Fruit fly (Drosophila melanogaster) whole organism, embryonic: Measurements from ENCODE around the gene CG10165.

Experiments
- Ada2b ChIP-seq: fragments of 200-800 bp; sonication (Bioruptor generic); IDR thresholded peaks from 2 replicates; pipeline ENCODE4 v1.3.6; 2022; ENCODE audit warnings: missing biosample characterization, missing genetic modification characterization
- B-H1 ChIP-seq: fragments of 200-800 bp; sonication (Bioruptor generic); IDR thresholded peaks from 3 replicates; pipeline ENCODE4 v1.3.6; 2022; ENCODE audit warnings: missing biosample characterization, missing genetic modification characterization
- CG12744 ChIP-seq: fragments of 200-800 bp; sonication (Bioruptor generic); optimal IDR thresholded peaks from 2 replicates; lab custom pipeline; 2016; ENCODE audit warnings: missing biosample characterization, missing genetic modification characterization
- CG12769 ChIP-seq: fragments of 200-800 bp; sonication (Bioruptor generic); optimal IDR thresholded peaks from 2 replicates; lab custom pipeline; 2019; ENCODE audit warnings: missing biosample characterization, mild to moderate bottlenecking, missing genetic modification characterization, moderate library complexity
- CG14050 ChIP-seq: fragments of 200-800 bp; sonication (Bioruptor generic); IDR thresholded peaks from 3 replicates; pipeline ENCODE4 v1.3.6; 2022; ENCODE audit warnings: missing biosample characterization, missing genetic modification characterization
- CG14441 ChIP-seq: fragments of 200-800 bp; sonication (Bioruptor generic); IDR thresholded peaks from 2 replicates; pipeline ENCODE4 v1.3.6; 2022; ENCODE audit warnings: missing biosample characterization, missing genetic modification characterization
- CG14667 ChIP-seq: fragments of 200-800 bp; sonication (Bioruptor generic); IDR thresholded peaks from 2 replicates; pipeline ENCODE4 v1.3.6; 2022; ENCODE audit warnings: missing biosample characterization, missing genetic modification characterization
- CG14710 ChIP-seq: fragments of 200-800 bp; sonication (Bioruptor generic); optimal IDR thresholded peaks from 3 replicates; lab custom pipeline; 2019; ENCODE audit warnings: missing biosample characterization, mild to moderate bottlenecking, missing genetic modification characterization, moderate library complexity
- CG15011 ChIP-seq: fragments of 200-800 bp; sonication (Bioruptor generic); optimal IDR thresholded peaks from 3 replicates; lab custom pipeline; 2018; ENCODE audit warnings: missing biosample characterization, mild to moderate bottlenecking, missing genetic modification characterization
- CG15073 ChIP-seq: fragments of 200-800 bp; sonication (Bioruptor generic); optimal IDR thresholded peaks from 2 replicates; lab custom pipeline; 2016; ENCODE audit warnings: missing biosample characterization, missing genetic modification characterization
- CG1603 ChIP-seq: fragments of 200-800 bp; sonication (Bioruptor generic); optimal IDR thresholded peaks from 2 replicates; lab custom pipeline; 2019; ENCODE audit warnings: missing biosample characterization, mild to moderate bottlenecking, missing genetic modification characterization, moderate library complexity
- CG17328 ChIP-seq: fragments of 200-800 bp; sonication (Bioruptor generic); IDR thresholded peaks from 2 replicates; pipeline ENCODE4 v1.3.6; 2022; ENCODE audit warnings: missing biosample characterization, missing genetic modification characterization
- CG17361 ChIP-seq: fragments of 200-800 bp; sonication (Bioruptor generic); IDR thresholded peaks from 3 replicates; pipeline ENCODE4 v1.3.6; 2022; ENCODE audit warnings: missing biosample characterization, missing genetic modification characterization
- CG17612 ChIP-seq: fragments of 200-800 bp; sonication (Bioruptor generic); IDR thresholded peaks from 2 replicates; pipeline ENCODE4 v1.3.6; 2022; ENCODE audit warnings: missing biosample characterization, missing genetic modification characterization
- CG2129 ChIP-seq: fragments of 200-800 bp; sonication (Bioruptor generic); IDR thresholded peaks from 2 replicates; pipeline ENCODE4 v1.3.6; 2022; ENCODE audit warnings: missing biosample characterization, missing genetic modification characterization; ENCODE audit not compliant: partially characterized antibody
- CG32767 ChIP-seq: fragments of 200-800 bp; sonication (Bioruptor generic); IDR thresholded peaks from 2 replicates; pipeline ENCODE4 v1.3.6; 2022; ENCODE audit warnings: missing biosample characterization, missing genetic modification characterization
- CG34376 ChIP-seq: fragments of 200-800 bp; sonication (Bioruptor generic); optimal IDR thresholded peaks from 2 replicates; lab custom pipeline; 2018; ENCODE audit warnings: missing biosample characterization, mild to moderate bottlenecking, missing genetic modification characterization
- CG34422 ChIP-seq: fragments of 200-800 bp; sonication (Bioruptor generic); IDR thresholded peaks from 3 replicates; pipeline ENCODE4 v1.3.6; 2022; ENCODE audit warnings: missing biosample characterization, missing genetic modification characterization
- CG4617 ChIP-seq: fragments of 200-800 bp; sonication (Bioruptor generic); optimal IDR thresholded peaks from 3 replicates; lab custom pipeline; 2016; ENCODE audit warnings: missing biosample characterization, missing genetic modification characterization, borderline replicate concordance
- CG6765 ChIP-seq: fragments of 200-800 bp; sonication (Bioruptor generic); optimal IDR thresholded peaks from 3 replicates; lab custom pipeline; 2017; ENCODE audit warnings: missing biosample characterization, mild to moderate bottlenecking, missing genetic modification characterization
- CG7745 ChIP-seq: fragments of 200-800 bp; sonication (Bioruptor generic); optimal IDR thresholded peaks from 2 replicates; lab custom pipeline; 2018; ENCODE audit warnings: missing biosample characterization, mild to moderate bottlenecking, missing genetic modification characterization, moderate library complexity
- CG7928 ChIP-seq: fragments of 200-800 bp; sonication (Bioruptor generic); optimal IDR thresholded peaks from 2 replicates; lab custom pipeline; 2017; ENCODE audit warnings: missing biosample characterization, mild to moderate bottlenecking, missing genetic modification characterization
- CG9876 ChIP-seq: fragments of 200-800 bp; sonication (Bioruptor generic); optimal IDR thresholded peaks from 2 replicates; lab custom pipeline; 2016; ENCODE audit warnings: missing biosample characterization, missing genetic modification characterization
- CTCF ChIP-seq: fragments of 200-800 bp; sonication (Bioruptor generic); optimal IDR thresholded peaks from 2 replicates; lab custom pipeline; 2017; ENCODE audit warnings: missing biosample characterization, mild to moderate bottlenecking, missing genetic modification characterization, moderate library complexity
- CoRest ChIP-seq: fragments of 200-800 bp; sonication (Bioruptor generic); optimal IDR thresholded peaks from 3 replicates; lab custom pipeline; 2018; ENCODE audit warnings: missing biosample characterization, mild to moderate bottlenecking, missing genetic modification characterization, moderate library complexity
- Deaf1 ChIP-seq: fragments of 200-800 bp; optimal IDR thresholded peaks from 3 replicates; lab custom pipeline; 2019; ENCODE audit warnings: missing biosample characterization, mild to moderate bottlenecking, missing genetic modification characterization, moderate library complexity
- HLHmδ ChIP-seq: fragments of 200-800 bp; sonication (Bioruptor generic); optimal IDR thresholded peaks from 2 replicates; lab custom pipeline; 2018; ENCODE audit warnings: missing biosample characterization, mild to moderate bottlenecking, missing genetic modification characterization, moderate library complexity
- HmgD ChIP-seq: fragments of 200-800 bp; sonication (Bioruptor generic); optimal IDR thresholded peaks from 3 replicates; lab custom pipeline; 2016; ENCODE audit warnings: missing biosample characterization, missing genetic modification characterization
- HmgZ ChIP-seq: fragments of 200-800 bp; sonication (Bioruptor generic); optimal IDR thresholded peaks from 2 replicates; lab custom pipeline; 2018; ENCODE audit warnings: missing biosample characterization, mild to moderate bottlenecking, missing genetic modification characterization
- MTF-1 ChIP-seq: fragments of 200-800 bp; sonication (Bioruptor generic); optimal IDR thresholded peaks from 2 replicates; lab custom pipeline; 2018; ENCODE audit warnings: missing biosample characterization, mild to moderate bottlenecking, missing genetic modification characterization, borderline replicate concordance
- Nf-YA ChIP-seq: fragments of 200-800 bp; sonication (Bioruptor generic); IDR thresholded peaks from 2 replicates; pipeline ENCODE4 v1.3.6; 2022; ENCODE audit warnings: missing biosample characterization, missing genetic modification characterization
- Nf-YB ChIP-seq: fragments of 200-800 bp; sonication (Bioruptor generic); optimal IDR thresholded peaks from 3 replicates; lab custom pipeline; 2019; ENCODE audit warnings: missing biosample characterization, mild to moderate bottlenecking, missing genetic modification characterization, moderate library complexity
- Six4 ChIP-seq: fragments of 200-800 bp; sonication (Bioruptor generic); optimal IDR thresholded peaks from 2 replicates; lab custom pipeline; 2016; ENCODE audit warnings: missing biosample characterization, missing genetic modification characterization
- Spps ChIP-seq: fragments of 200-800 bp; sonication (Bioruptor generic); optimal IDR thresholded peaks from 2 replicates; lab custom pipeline; 2018; ENCODE audit warnings: missing biosample characterization, mild to moderate bottlenecking, missing genetic modification characterization
- Stat92E ChIP-seq, 3 experiments: fragments of >200 bp in 2 of 3; fragments of 200-800 bp in 1 of 3; sonication (Bioruptor generic) in 1 of 3; optimal IDR thresholded peaks; 2 replicates each; lab custom pipeline; 2017 to 2019; ENCODE audit warnings: missing biosample characterization in 3 of 3, missing genetic modification characterization in 3 of 3, mild to moderate bottlenecking in 1 of 3, moderate library complexity in 1 of 3
- bowl ChIP-seq: fragments of 200-800 bp; sonication (Bioruptor generic); IDR thresholded peaks from 2 replicates; pipeline ENCODE4 v1.3.6; 2022; ENCODE audit warnings: missing biosample characterization, missing genetic modification characterization
- br ChIP-seq: fragments of >200 bp; optimal IDR thresholded peaks from 2 replicates; lab custom pipeline; 2017
- emc ChIP-seq: fragments of 200-800 bp; sonication (Bioruptor generic); optimal IDR thresholded peaks from 2 replicates; lab custom pipeline; 2016; ENCODE audit warnings: missing biosample characterization, missing genetic modification characterization
- ems ChIP-seq: fragments of 200-800 bp; sonication (Bioruptor generic); optimal IDR thresholded peaks from 3 replicates; lab custom pipeline; 2016; ENCODE audit warnings: missing biosample characterization, missing genetic modification characterization
- fd3F ChIP-seq: fragments of 200-800 bp; sonication (Bioruptor generic); optimal IDR thresholded peaks from 2 replicates; lab custom pipeline; 2018; ENCODE audit warnings: missing biosample characterization, mild to moderate bottlenecking, missing genetic modification characterization, moderate library complexity
- fu2 ChIP-seq: fragments of 200-800 bp; sonication (Bioruptor generic); optimal IDR thresholded peaks from 2 replicates; lab custom pipeline; 2016; ENCODE audit warnings: missing biosample characterization, missing genetic modification characterization
- gcm2 ChIP-seq: fragments of 200-800 bp; sonication (Bioruptor generic); optimal IDR thresholded peaks from 2 replicates; lab custom pipeline; 2016; ENCODE audit warnings: missing biosample characterization, missing genetic modification characterization
- gsb ChIP-seq: fragments of 200-800 bp; sonication (Bioruptor generic); IDR thresholded peaks from 2 replicates; pipeline ENCODE4 v1.3.6; 2022; ENCODE audit warnings: missing biosample characterization, missing genetic modification characterization
- h ChIP-seq: fragments of >200 bp; optimal IDR thresholded peaks from 2 replicates; lab custom pipeline; 2017
- hth ChIP-seq: fragments of >200 bp; optimal IDR thresholded peaks from 2 replicates; lab custom pipeline; 2017; ENCODE audit warnings: inconsistent platforms
- jumu ChIP-seq: fragments of 200-800 bp; sonication (Bioruptor generic); optimal IDR thresholded peaks from 3 replicates; lab custom pipeline; 2016; ENCODE audit warnings: missing biosample characterization, missing genetic modification characterization
- row ChIP-seq: fragments of 200-800 bp; sonication (Bioruptor generic); IDR thresholded peaks from 3 replicates; pipeline ENCODE4 v1.3.6; 2022; ENCODE audit warnings: missing biosample characterization, missing genetic modification characterization
- sisA ChIP-seq: fragments of 200-800 bp; sonication (Bioruptor generic); IDR thresholded peaks from 2 replicates; pipeline ENCODE4 v1.3.6; 2022; ENCODE audit warnings: missing biosample characterization, missing genetic modification characterization
- sob ChIP-seq: fragments of 200-800 bp; sonication (Bioruptor generic); IDR thresholded peaks from 2 replicates; pipeline ENCODE4 v1.3.6; 2022; ENCODE audit warnings: missing biosample characterization, missing genetic modification characterization
- sr ChIP-seq: fragments of 200-800 bp; sonication (Bioruptor generic); IDR thresholded peaks from 3 replicates; pipeline ENCODE4 v1.3.6; 2022; ENCODE audit warnings: missing biosample characterization, missing genetic modification characterization
- vvl ChIP-seq: fragments of 200-800 bp; sonication (Bioruptor generic); IDR thresholded peaks from 2 replicates; pipeline ENCODE4 v1.3.6; 2022; ENCODE audit warnings: missing biosample characterization, missing genetic modification characterization

Gene CG10165

dm6 chr2L:19572496-19573317 lies 42.6 kb upstream of the CG10165 start (continued):
- no peak for TF ChIP-seq CG2129 (GFP tag; lab: Robert Waterston, UW)
- TF ChIP-seq CG34422, result peak; percentile 69; the same call in 2 of the 3 replicates
- TF ChIP-seq Ada2b, result 0 out of 2 replicates have a peak, but pooled peaks have one; percentile 5
- no peak for TF ChIP-seq h (lab: Kevin White, UChicago)
- peak; percentile 62 for TF ChIP-seq CG17361 (GFP tag; lab: Robert Waterston, UW)
- TF ChIP-seq CoRest (tag; lab: Kevin White, UChicago), result peak; percentile 75
- peak; percentile 78 for TF ChIP-seq CG12769 (tag; lab: Kevin White, UChicago)
- no peak for TF ChIP-seq HmgD
- peak; percentile 43 for TF ChIP-seq HmgZ (tag; lab: Kevin White, UChicago)
- TF ChIP-seq fd3F, result peak; percentile 56
- no peak for TF ChIP-seq CTCF
- no peak for TF ChIP-seq gcm2
- TF ChIP-seq Deaf1, result peak; percentile 22
- TF ChIP-seq Nf-YA (GFP tag; lab: Robert Waterston, UW), result no peak
- TF ChIP-seq jumu (GFP tag; lab: Kevin White, UChicago), result peak; percentile 39
- peak; percentile 23 for TF ChIP-seq CG7928 (GFP tag; lab: Kevin White, UChicago)
- TF ChIP-seq fu2 (GFP tag; lab: Kevin White, UChicago), result peak; percentile 22
- peak; percentile 26; the same call in 1 of the 2 replicates for TF ChIP-seq CG32767 (GFP tag; lab: Robert Waterston, UW)
- TF ChIP-seq CG17612 (GFP tag; lab: Robert Waterston, UW), result peak; percentile 31; the same call in 1 of the 2 replicates
- TF ChIP-seq CG14050 (GFP tag; lab: Robert Waterston, UW), result no peak
- peak; percentile 73 for TF ChIP-seq CG34376 (GFP tag; lab: Kevin White, UChicago)
- no peak for TF ChIP-seq MTF-1 (GFP tag; lab: Kevin White, UChicago)
- TF ChIP-seq CG1603 (tag; lab: Kevin White, UChicago), result peak; percentile 62
- TF ChIP-seq emc (GFP tag; lab: Kevin White, UChicago), result no peak
- TF ChIP-seq CG15011 (GFP tag; lab: Kevin White, UChicago), result peak; percentile 64
- no peak for TF ChIP-seq CG12744 (GFP tag; lab: Kevin White, UChicago)
- TF ChIP-seq gsb (GFP tag; lab: Robert Waterston, UW), result no peak
- peak; percentile 28; the same call in 1 of the 2 replicates for TF ChIP-seq sob (GFP tag; lab: Robert Waterston, UW)
- peak; percentile 37 for TF ChIP-seq CG14710 (tag; lab: Kevin White, UChicago)
- TF ChIP-seq vvl (GFP tag; lab: Robert Waterston, UW), result 0 out of 2 replicates have a peak, but pooled peaks have one; percentile 50
- TF ChIP-seq CG17328, result no peak
- peak; percentile 66 for TF ChIP-seq CG14441
- TF ChIP-seq bowl, result no peak
- TF ChIP-seq CG4617 (GFP tag; lab: Kevin White, UChicago), result peak; percentile 26
- peak; percentile 44 for TF ChIP-seq Spps (tag; lab: Kevin White, UChicago)
- TF ChIP-seq Stat92E (GFP tag; optimal IDR thresholded peaks at IDR 0.05; lab: Kevin White, UChicago), result no peak
- TF ChIP-seq Six4 (GFP tag; lab: Kevin White, UChicago), result no peak
- no peak for TF ChIP-seq B-H1
- TF ChIP-seq row, result peak; percentile 96
- peak; percentile 43; the same call in 1 of the 2 replicates for TF ChIP-seq CG14667 (GFP tag; lab: Robert Waterston, UW)
- TF ChIP-seq sr (GFP tag; lab: Robert Waterston, UW), result no peak
- TF ChIP-seq CG9876 (GFP tag; lab: Kevin White, UChicago), result no peak
- TF ChIP-seq CG7745, result no peak
- peak; percentile 63 for TF ChIP-seq HLHmδ (GFP tag; lab: Kevin White, UChicago)
- peak; percentile 52 for TF ChIP-seq Nf-YB (GFP tag; lab: Kevin White, UChicago)
- TF ChIP-seq CG6765 (GFP tag; lab: Kevin White, UChicago), result peak; percentile 45
- no peak for TF ChIP-seq hth (lab: Kevin White, UChicago)
- no peak for TF ChIP-seq br (lab: Kevin White, UChicago)
- TF ChIP-seq sisA (GFP tag; lab: Robert Waterston, UW), result peak; percentile 65
- TF ChIP-seq ems (GFP tag; lab: Kevin White, UChicago), result peak; percentile 59
- TF ChIP-seq CG15073 (GFP tag; lab: Kevin White, UChicago), result no peak
